Worm (Caenorhabditis elegans) whole organism, late embryonic: ENCODE results near the gene M04B2.7.

Experiments used
- K02D7.2 ChIP-seq: sonication (generic microtip); optimal IDR thresholded peaks from 2 replicates; lab custom pipeline; 2017; ENCODE audit warnings: mild to moderate bottlenecking, missing genetic modification characterization, missing compliant biosample characterization
- ama-1 ChIP-seq: fragments of 150-350 bp; optimal IDR thresholded peaks from 2 replicates; lab custom pipeline; 2014
- ceh-14 ChIP-seq: sonication (generic microtip); optimal IDR thresholded peaks from 2 replicates; lab custom pipeline; 2016; ENCODE audit warnings: missing genotype, missing genetic modification characterization, missing compliant biosample characterization
- ceh-34 ChIP-seq: sonication (generic microtip); optimal IDR thresholded peaks from 2 replicates; lab custom pipeline; 2016; ENCODE audit warnings: mild to moderate bottlenecking, missing genetic modification characterization, missing compliant biosample characterization
- nfya-1 ChIP-seq: sonication (generic microtip); optimal IDR thresholded peaks from 2 replicates; lab custom pipeline; 2017; ENCODE audit warnings: missing genetic modification characterization, mild to moderate bottlenecking, missing compliant biosample characterization, antibody characterized with exemption, moderate library complexity
- nhr-232 ChIP-seq: sonication (generic microtip); optimal IDR thresholded peaks from 2 replicates; lab custom pipeline; 2016; ENCODE audit warnings: missing genetic modification characterization, missing compliant biosample characterization
- unc-42 ChIP-seq: sonication (generic microtip); optimal IDR thresholded peaks from 2 replicates; lab custom pipeline; 2016; ENCODE audit warnings: missing genotype, missing genetic modification characterization, missing compliant biosample characterization

DNA sequence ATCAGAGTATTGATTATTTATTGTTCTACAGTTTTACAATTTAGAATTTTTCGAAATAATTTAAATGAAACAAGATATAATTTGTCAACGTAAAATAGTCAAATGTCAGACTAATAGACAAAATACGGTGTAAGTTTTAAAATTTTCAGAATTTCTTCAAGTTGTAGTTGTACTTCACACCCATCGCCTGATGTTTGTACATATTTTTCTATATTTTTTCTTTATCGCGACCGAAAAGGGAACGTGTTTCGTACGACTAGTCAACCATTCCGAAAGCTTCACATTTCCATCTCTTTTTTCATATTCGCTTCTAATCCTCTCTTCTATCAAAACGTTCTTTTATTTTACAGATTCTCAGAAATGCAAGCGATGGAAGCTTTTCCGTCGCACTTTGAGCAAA, 44.2 kb downstream of the M04B2.7 start, which contains the start of gene twk-25:
- TF ChIP-seq ceh-14 = no peak
- no peak for TF ChIP-seq K02D7.2
- TF ChIP-seq nhr-232 (tag; lab: Kevin White, UChicago) = no peak
- no peak for TF ChIP-seq ceh-34 (tag; lab: Kevin White, UChicago)
- no peak for TF ChIP-seq unc-42 (tag; lab: Kevin White, UChicago)
- TF ChIP-seq nfya-1 (tag; lab: Kevin White, UChicago) = no peak
- TF ChIP-seq ama-1 (lab: Kevin White, UChicago) = no peak
